Fruit fly (Drosophila melanogaster): ENCODE measurements around the gene Clamp.

DNA sequence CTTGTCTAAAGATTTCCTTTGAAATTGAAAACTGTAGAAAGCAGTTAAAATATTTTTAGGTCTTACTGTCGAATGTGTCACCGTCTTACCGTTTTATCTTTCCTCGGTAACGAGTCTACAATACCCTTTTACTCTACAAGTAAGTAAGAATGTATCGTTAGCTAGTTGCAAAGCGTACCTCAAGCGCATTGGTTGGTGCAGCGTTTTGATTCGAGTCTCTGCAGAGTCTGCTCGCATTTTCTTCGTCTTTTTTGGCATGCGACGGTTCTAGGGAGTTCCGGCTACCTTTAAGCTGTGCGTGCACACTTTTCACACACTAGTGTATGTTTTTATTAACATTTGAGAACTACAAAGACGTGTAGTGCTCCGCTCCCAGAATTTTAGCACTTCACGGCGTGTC, 29.0 kb downstream of the Clamp start:
- TF ChIP-seq usp (GFP tag; optimal IDR thresholded peaks at IDR 0.05) (no peak), dl (GFP tag; optimal IDR thresholded peaks at IDR 0.05; ENCODE audit: insufficient read depth in 1 of 2, partially characterized antibody in 2 of 2) (no peak), Jra (GFP tag; optimal IDR thresholded peaks at IDR 0.05) (no peak), Myc (optimal IDR thresholded peaks at IDR 0.05) (no peak), psq (GFP tag; optimal IDR thresholded peaks at IDR 0.05) (no peak)
